Worm (Caenorhabditis elegans) whole organism, midembryonic: ENCODE data around the gene ZK1320.13.
"Not testable (repeated sequence)": the region's sequence is repeated elsewhere in the genome, so short reads cannot be mapped to it uniquely, and the experiment has no call there.

Experiments used
- T22C8.4 ChIP-seq: fragments of 200-800 bp; sonication (Bioruptor generic); IDR thresholded peaks from 2 replicates; pipeline ENCODE4 v1.3.6; 2022; ENCODE audit warnings: missing genetic modification characterization, missing compliant biosample characterization
- cog-1 ChIP-seq: sonication (generic microtip); optimal IDR thresholded peaks from 2 replicates; lab custom pipeline; 2016; ENCODE audit warnings: missing genetic modification characterization, missing compliant biosample characterization
- flt-1 ChIP-seq: fragments of 200-800 bp; sonication (Bioruptor generic); IDR thresholded peaks from 2 replicates; pipeline ENCODE4 v1.3.6; 2022; ENCODE audit warnings: missing genetic modification characterization, missing compliant biosample characterization
- klf-2 ChIP-seq: fragments of 200-800 bp; sonication (Bioruptor generic); conservative IDR thresholded peaks from 2 replicates; pipeline ENCODE4 v1.3.6; 2022; ENCODE audit warnings: missing genetic modification reagents, missing genetic modification characterization, missing compliant biosample characterization
- med-1 ChIP-seq: sonication (generic microtip); optimal IDR thresholded peaks from 2 replicates; lab custom pipeline; 2017; ENCODE audit warnings: missing genetic modification characterization, mild to moderate bottlenecking, missing compliant biosample characterization, antibody characterized with exemption, missing genetic modification reagents; ENCODE audit not compliant: insufficient read depth
- ref-1 ChIP-seq: fragments of 200-800 bp; sonication (Bioruptor generic); conservative IDR thresholded peaks from 2 replicates; pipeline ENCODE4 v1.3.6; 2022; ENCODE audit warnings: missing genetic modification reagents, missing genetic modification characterization, missing compliant biosample characterization
- tab-1 ChIP-seq: fragments of 200-800 bp; sonication (Bioruptor generic); IDR thresholded peaks from 2 replicates; pipeline ENCODE4 v1.3.6; 2022; ENCODE audit warnings: missing genetic modification characterization, missing compliant biosample characterization
- ztf-23 ChIP-seq: fragments of 200-800 bp; sonication (Bioruptor generic); IDR thresholded peaks from 2 replicates; pipeline ENCODE4 v1.3.6; 2022; ENCODE audit warnings: missing genetic modification reagents, missing genetic modification characterization, missing compliant biosample characterization
- ztf-29 ChIP-seq: fragments of 200-800 bp; sonication (Bioruptor generic); IDR thresholded peaks from 2 replicates; pipeline ENCODE4 v1.3.6; 2022; ENCODE audit warnings: missing genetic modification reagents, missing genetic modification characterization, missing compliant biosample characterization

Gene ZK1320.13

DNA sequence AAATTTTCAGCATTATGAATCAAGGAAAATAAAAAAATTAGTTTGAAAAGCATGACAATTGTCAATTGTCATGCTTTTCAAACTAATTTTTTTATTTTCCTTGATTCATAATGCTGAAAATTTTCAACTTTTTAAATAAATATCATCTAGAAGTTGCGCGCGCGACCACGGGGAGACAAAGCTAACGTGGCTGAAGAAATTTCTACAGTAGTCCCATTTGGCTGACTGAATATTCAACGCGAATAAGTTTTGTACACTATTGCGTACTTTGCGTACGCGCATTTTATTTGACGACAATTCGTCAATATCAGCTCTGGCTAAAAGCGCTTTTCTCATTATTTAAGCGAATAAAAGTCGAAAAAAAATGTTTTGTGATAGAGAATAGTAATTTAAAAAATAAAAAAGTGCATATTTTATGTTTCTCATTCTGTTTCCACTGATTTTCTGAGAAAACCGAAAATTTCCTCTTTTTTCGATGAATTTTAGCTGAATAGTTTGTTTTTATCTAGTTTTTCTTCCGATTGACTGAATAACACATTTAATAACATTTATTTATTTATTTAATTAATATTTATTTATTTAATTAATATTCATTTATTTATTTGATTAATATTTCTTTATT is 38.1 kb downstream of the ZK1320.13 start, which contains the start of gene Y53C12A.11:
Gene Y53C12A.11 (minus strand): TSS at position 68 of the 622 bp plus-strand sequence.
- TF ChIP-seq T22C8.4 (GFP tag; lab: Robert Waterston, UW); ztf-29 (GFP tag; lab: Robert Waterston, UW); cog-1 (tag; lab: Kevin White, UChicago): not testable (repeated sequence)

DNA sequence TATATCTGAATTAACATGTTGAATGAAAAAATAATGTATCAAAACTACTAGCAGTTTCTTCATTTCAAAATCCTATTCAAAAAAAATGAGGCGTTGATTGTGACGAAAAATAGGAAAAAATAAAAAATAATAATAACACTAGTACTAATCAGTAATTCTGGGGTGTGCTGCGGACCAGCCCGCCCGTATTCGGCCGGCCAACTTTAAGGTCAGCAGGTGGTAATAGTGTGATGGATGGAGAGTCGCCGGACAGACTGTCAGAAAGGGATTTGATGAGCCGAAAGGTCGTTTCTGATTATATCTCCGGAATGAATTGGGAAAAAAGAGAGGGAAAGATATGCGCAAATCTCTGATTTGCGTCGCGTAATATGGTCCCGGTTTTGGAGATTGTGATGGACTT is 43.9 kb downstream of the ZK1320.13 start, which contains the start of gene cutl-2:
Gene cutl-2 (minus strand): TSS at position 210 of the 400 bp plus-strand sequence.
- no peak for TF ChIP-seq klf-2 (GFP tag; lab: Robert Waterston, UW)
- no peak for TF ChIP-seq ztf-29 (GFP tag; lab: Robert Waterston, UW)
- TF ChIP-seq T22C8.4 (GFP tag; lab: Robert Waterston, UW) = no peak
- no peak for TF ChIP-seq tab-1 (GFP tag; lab: Robert Waterston, UW)
- no peak for TF ChIP-seq ztf-23 (GFP tag; lab: Robert Waterston, UW)
- no peak for TF ChIP-seq med-1 (GFP tag; lab: Kevin White, UChicago)

DNA sequence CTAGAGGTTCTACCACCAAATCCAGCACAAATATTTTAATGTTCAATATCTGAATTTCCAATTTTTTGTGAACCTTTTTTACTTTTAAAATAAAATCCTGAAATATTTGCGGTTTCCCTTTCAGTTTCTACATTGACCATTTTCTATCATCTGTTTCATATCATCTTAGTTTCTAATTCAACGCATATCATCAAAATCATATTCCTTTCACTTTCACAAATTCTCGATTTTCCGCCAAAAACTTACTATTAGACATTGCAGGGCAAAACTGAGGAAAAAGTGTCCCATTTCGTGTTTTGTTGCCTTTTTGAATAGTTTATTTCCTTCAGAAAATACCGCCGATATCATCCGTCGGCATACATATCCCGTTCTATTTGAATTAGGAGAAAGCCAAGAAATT is 44.5 kb downstream of the ZK1320.13 start:
- TF ChIP-seq flt-1 (GFP tag; lab: Robert Waterston, UW) (no peak), tab-1 (GFP tag; lab: Robert Waterston, UW) (no peak), klf-2 (GFP tag; lab: Robert Waterston, UW) (no peak), T22C8.4 (GFP tag; lab: Robert Waterston, UW) (no peak), ztf-29 (GFP tag; lab: Robert Waterston, UW) (no peak), ztf-23 (GFP tag; lab: Robert Waterston, UW) (no peak), ref-1 (no peak), med-1 (GFP tag; lab: Kevin White, UChicago) (no peak), cog-1 (tag; lab: Kevin White, UChicago) (no peak)

DNA sequence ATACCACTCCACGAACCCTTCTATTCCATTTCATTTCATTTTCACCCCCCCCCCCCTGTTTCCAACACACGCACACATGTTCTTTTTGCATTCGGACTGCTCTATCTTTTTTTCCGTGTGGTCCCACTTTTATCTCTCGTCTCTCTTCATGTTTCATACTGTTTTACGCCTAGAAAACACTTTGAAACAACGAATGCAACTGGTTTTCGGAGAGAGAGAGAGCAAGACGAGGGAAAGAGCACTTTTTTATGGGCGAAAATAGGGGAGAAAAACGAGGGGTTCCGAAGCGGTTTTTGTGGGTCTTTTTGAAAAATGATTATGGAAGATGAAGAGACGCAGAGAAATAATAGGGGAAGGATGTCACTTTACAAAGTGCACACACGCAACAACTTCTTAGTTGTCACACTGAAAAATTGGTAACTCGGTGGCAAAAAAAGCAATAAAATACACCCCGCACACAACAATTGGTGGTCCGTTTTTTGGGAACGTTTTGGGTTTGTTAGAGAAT is 46.7 kb downstream of the ZK1320.13 start:
- TF ChIP-seq cog-1 (tag; lab: Kevin White, UChicago) = no peak
- no peak for TF ChIP-seq flt-1 (GFP tag; lab: Robert Waterston, UW)
- TF ChIP-seq tab-1 (GFP tag; lab: Robert Waterston, UW) = no peak
- no peak for TF ChIP-seq ztf-23 (GFP tag; lab: Robert Waterston, UW)
- TF ChIP-seq klf-2 (GFP tag; lab: Robert Waterston, UW) = no peak
- TF ChIP-seq ztf-29 (GFP tag; lab: Robert Waterston, UW) = no peak

DNA sequence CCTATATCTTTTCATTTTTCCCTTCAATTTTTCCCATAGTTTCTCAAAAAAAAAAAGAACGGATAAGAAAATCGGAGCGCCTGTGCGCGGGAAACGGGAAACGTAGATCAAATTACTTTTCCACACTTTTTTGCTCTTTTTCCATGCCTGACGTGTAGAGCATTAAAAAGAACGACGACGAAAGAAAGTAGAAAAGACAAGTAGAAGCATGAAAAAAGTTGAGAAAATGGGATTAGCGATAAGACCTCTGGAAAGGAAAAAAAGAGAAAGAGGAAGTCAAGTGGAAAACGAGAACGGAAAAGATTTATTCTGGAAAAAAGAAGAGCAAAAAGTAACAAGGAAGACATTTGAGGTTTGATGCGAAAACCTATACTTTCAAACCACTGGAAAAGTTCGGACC is 47.9 kb downstream of the ZK1320.13 start:
- TF ChIP-seq ref-1 = no peak
- no peak for TF ChIP-seq tab-1 (GFP tag; lab: Robert Waterston, UW)
- TF ChIP-seq T22C8.4 (GFP tag; lab: Robert Waterston, UW) = no peak
- no peak for TF ChIP-seq med-1 (GFP tag; lab: Kevin White, UChicago)
- no peak for TF ChIP-seq ztf-23 (GFP tag; lab: Robert Waterston, UW)
- no peak for TF ChIP-seq ztf-29 (GFP tag; lab: Robert Waterston, UW)
- no peak for TF ChIP-seq klf-2 (GFP tag; lab: Robert Waterston, UW)
- no peak for TF ChIP-seq flt-1 (GFP tag; lab: Robert Waterston, UW)
- no peak for TF ChIP-seq cog-1 (tag; lab: Kevin White, UChicago)

DNA sequence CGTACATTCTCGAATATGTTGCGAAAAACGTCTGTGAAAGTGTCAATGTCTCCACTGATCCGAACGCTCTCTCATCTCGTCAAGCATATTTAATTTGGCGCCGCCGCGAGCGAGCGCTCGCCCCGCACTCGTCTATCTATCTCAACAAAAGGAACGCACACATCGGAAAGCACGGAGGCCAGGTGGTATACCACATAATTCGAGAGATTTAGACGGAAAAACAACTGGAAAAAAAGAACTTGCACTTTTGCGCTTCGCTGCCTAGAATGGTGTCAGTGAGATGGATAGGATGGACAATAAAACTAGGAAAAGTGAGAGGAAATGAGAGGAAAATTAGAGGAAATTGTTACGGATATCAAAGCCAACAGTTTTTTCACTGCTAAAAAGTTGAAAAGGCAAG is 48.6 kb downstream of the ZK1320.13 start:
- no peak for TF ChIP-seq T22C8.4 (GFP tag; lab: Robert Waterston, UW)
- no peak for TF ChIP-seq cog-1 (tag; lab: Kevin White, UChicago)
- no peak for TF ChIP-seq flt-1 (GFP tag; lab: Robert Waterston, UW)

DNA sequence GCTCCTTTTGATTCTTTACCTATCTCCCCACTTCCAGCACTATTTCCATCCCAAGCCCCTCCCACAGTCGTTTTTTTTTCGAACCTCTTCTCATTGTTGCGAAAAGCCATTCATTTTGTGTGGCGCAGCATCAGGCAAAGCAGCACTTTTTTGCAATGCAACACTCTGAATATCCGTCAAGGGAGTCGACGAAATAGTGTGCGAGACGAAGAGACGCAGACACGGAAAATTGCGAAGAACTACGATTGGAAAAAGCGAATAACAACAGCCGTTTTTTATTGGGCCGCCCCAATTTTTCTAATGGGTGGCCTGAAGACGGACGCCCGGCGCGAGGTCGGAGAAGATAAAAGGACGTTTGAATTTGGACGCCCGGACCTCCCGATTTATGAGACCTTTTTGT is 49.3 kb downstream of the ZK1320.13 start:
- TF ChIP-seq ztf-29 (GFP tag; lab: Robert Waterston, UW) (no peak), T22C8.4 (GFP tag; lab: Robert Waterston, UW) (no peak), klf-2 (GFP tag; lab: Robert Waterston, UW) (no peak)

DNA sequence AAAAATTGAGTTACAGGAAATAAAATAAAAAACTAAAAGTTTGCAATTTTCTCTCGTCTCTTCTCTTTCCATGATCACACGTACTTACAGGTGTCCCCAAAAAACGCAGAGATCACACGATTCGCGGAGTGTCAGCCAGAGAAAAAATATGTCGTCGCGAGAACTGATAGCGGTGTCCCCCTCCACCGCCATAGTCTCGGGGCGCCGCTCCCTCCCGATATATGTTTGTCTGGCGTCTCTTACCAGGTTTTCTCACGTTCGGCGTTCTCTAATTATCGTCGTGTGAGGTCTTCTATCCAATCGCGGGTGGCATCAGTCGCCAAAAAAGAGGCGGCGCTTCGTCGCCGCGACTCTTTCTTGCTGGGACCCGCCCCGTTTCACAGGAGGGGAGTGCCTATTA is 51.2 kb downstream of the ZK1320.13 start, which contains the start of gene mab-3:
Gene mab-3 (plus strand): TSS at position 328 of the 400 bp plus-strand sequence.
- TF ChIP-seq cog-1 (tag; lab: Kevin White, UChicago); T22C8.4 (GFP tag; lab: Robert Waterston, UW); klf-2 (GFP tag; lab: Robert Waterston, UW): not testable (repeated sequence)
